Fruit fly (Drosophila melanogaster) S2 (cell line): Measurements from ENCODE around the gene CG5880.

Source experiments
- CG8478 ChIP-seq: fragments of >200 bp; optimal IDR thresholded peaks from 2 replicates; lab custom pipeline; 2018
- CTCF ChIP-seq, 2 experiments: fragments of >200 bp; optimal IDR thresholded peaks; 2 replicates each; lab custom pipeline; 2018

DNA sequence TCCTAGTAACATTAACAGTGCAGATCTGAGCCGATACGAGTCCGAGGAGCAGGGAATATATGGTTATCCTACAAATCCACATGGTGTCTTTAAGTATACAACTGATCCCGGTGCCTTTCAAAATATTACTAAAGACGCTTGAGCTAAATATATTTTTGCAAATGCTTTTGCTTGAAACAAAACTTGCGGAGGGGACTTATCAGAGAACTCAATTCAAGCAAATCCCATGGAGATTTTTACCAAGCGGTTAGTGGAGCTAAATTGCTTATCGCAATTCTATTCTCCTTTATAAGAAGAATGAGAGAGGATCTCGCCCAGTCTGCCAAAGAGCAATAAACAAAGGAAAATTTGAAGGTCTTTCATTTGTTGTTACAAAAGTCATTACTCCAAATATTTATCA lies 17.0 kb upstream of the CG5880 start, which contains the start of gene eater:
- TF ChIP-seq CTCF (optimal IDR thresholded peaks at IDR 0.05; lab: Kevin White, UChicago) (no peak), CG8478 (lab: Kevin White, UChicago) (no peak)
